Worm (Caenorhabditis elegans) whole organism, midembryonic: ENCODE results near the gene pup-2.
A peak's percentile ranks its signal among the peaks of the same experiment; 100 is the strongest.
"Not testable (repeated sequence)": the region's sequence is repeated elsewhere in the genome, so short reads cannot be mapped to it uniquely, and the experiment has no call there.

Source experiments
- T22C8.4 ChIP-seq: fragments of 200-800 bp; sonication (Bioruptor generic); IDR thresholded peaks from 2 replicates; pipeline ENCODE4 v1.3.6; 2022; ENCODE audit warnings: missing genetic modification characterization, missing compliant biosample characterization
- cog-1 ChIP-seq: sonication (generic microtip); optimal IDR thresholded peaks from 2 replicates; lab custom pipeline; 2016; ENCODE audit warnings: missing genetic modification characterization, missing compliant biosample characterization
- flt-1 ChIP-seq: fragments of 200-800 bp; sonication (Bioruptor generic); IDR thresholded peaks from 2 replicates; pipeline ENCODE4 v1.3.6; 2022; ENCODE audit warnings: missing genetic modification characterization, missing compliant biosample characterization
- klf-2 ChIP-seq: fragments of 200-800 bp; sonication (Bioruptor generic); conservative IDR thresholded peaks from 2 replicates; pipeline ENCODE4 v1.3.6; 2022; ENCODE audit warnings: missing genetic modification reagents, missing genetic modification characterization, missing compliant biosample characterization
- med-1 ChIP-seq: sonication (generic microtip); optimal IDR thresholded peaks from 2 replicates; lab custom pipeline; 2017; ENCODE audit warnings: missing genetic modification characterization, mild to moderate bottlenecking, missing compliant biosample characterization, antibody characterized with exemption, missing genetic modification reagents; ENCODE audit not compliant: insufficient read depth
- ref-1 ChIP-seq: fragments of 200-800 bp; sonication (Bioruptor generic); conservative IDR thresholded peaks from 2 replicates; pipeline ENCODE4 v1.3.6; 2022; ENCODE audit warnings: missing genetic modification reagents, missing genetic modification characterization, missing compliant biosample characterization
- tab-1 ChIP-seq: fragments of 200-800 bp; sonication (Bioruptor generic); IDR thresholded peaks from 2 replicates; pipeline ENCODE4 v1.3.6; 2022; ENCODE audit warnings: missing genetic modification characterization, missing compliant biosample characterization
- ztf-23 ChIP-seq: fragments of 200-800 bp; sonication (Bioruptor generic); IDR thresholded peaks from 2 replicates; pipeline ENCODE4 v1.3.6; 2022; ENCODE audit warnings: missing genetic modification reagents, missing genetic modification characterization, missing compliant biosample characterization
- ztf-29 ChIP-seq: fragments of 200-800 bp; sonication (Bioruptor generic); IDR thresholded peaks from 2 replicates; pipeline ENCODE4 v1.3.6; 2022; ENCODE audit warnings: missing genetic modification reagents, missing genetic modification characterization, missing compliant biosample characterization

ce11 chrIII:5211137-5211648 is 25.5 kb downstream of the pup-2 start:
- TF ChIP-seq flt-1 (GFP tag; lab: Robert Waterston, UW) (peak; percentile 80; the same call in 1 of the 2 replicates), ztf-29 (GFP tag; lab: Robert Waterston, UW) (peak; percentile 42; the same call in 1 of the 2 replicates), tab-1 (GFP tag; lab: Robert Waterston, UW) (peak; percentile 88), ztf-23 (GFP tag; lab: Robert Waterston, UW) (peak; percentile 78), klf-2 (peak; percentile 75), med-1 (GFP tag; lab: Kevin White, UChicago) (peak; percentile 12), ref-1 (GFP tag; lab: Robert Waterston, UW) (peak; percentile 65; the same call in 1 of the 2 replicates)
- TF ChIP-seq cog-1 (tag; lab: Kevin White, UChicago); T22C8.4 (GFP tag; lab: Robert Waterston, UW): not testable (repeated sequence)
